Worm (Caenorhabditis elegans) whole organism, early embryonic: ENCODE data around the gene T06E4.7.

Experiments used
- F13C5.2 ChIP-seq: sonication (generic microtip); optimal IDR thresholded peaks from 2 replicates; lab custom pipeline; 2017; ENCODE audit warnings: mild to moderate bottlenecking, missing genetic modification characterization, inconsistent platforms, missing compliant biosample characterization
- ama-1 ChIP-seq: fragments of 150-350 bp; optimal IDR thresholded peaks from 2 replicates; lab custom pipeline; 2014
- ceh-36 ChIP-seq: sonication (generic microtip); optimal IDR thresholded peaks from 2 replicates; lab custom pipeline; 2016; ENCODE audit warnings: missing genetic modification characterization, inconsistent platforms, missing compliant biosample characterization
- ets-7 ChIP-seq: sonication (generic microtip); optimal IDR thresholded peaks from 2 replicates; lab custom pipeline; 2016; ENCODE audit warnings: missing genotype, missing genetic modification characterization, missing compliant biosample characterization
- flt-1 ChIP-seq: fragments of 200-800 bp; sonication (Bioruptor generic); IDR thresholded peaks from 2 replicates; pipeline ENCODE4 v1.3.6; 2022; ENCODE audit warnings: missing genetic modification characterization, missing compliant biosample characterization
- pes-1 ChIP-seq: fragments of 200-800 bp; sonication (Bioruptor generic); IDR thresholded peaks from 2 replicates; pipeline ENCODE4 v1.3.6; 2022; ENCODE audit warnings: missing genetic modification reagents, missing genetic modification characterization, missing compliant biosample characterization
- scrt-1 ChIP-seq: fragments of 200-800 bp; sonication (Bioruptor generic); IDR thresholded peaks from 2 replicates; pipeline ENCODE4 v1.3.6; 2022; ENCODE audit warnings: missing genetic modification characterization, missing compliant biosample characterization
- tbx-37 ChIP-seq: fragments of 200-800 bp; sonication (Bioruptor generic); conservative IDR thresholded peaks from 2 replicates; pipeline ENCODE4 v1.3.6; 2022; ENCODE audit warnings: missing genetic modification reagents, missing genetic modification characterization, missing compliant biosample characterization

DNA sequence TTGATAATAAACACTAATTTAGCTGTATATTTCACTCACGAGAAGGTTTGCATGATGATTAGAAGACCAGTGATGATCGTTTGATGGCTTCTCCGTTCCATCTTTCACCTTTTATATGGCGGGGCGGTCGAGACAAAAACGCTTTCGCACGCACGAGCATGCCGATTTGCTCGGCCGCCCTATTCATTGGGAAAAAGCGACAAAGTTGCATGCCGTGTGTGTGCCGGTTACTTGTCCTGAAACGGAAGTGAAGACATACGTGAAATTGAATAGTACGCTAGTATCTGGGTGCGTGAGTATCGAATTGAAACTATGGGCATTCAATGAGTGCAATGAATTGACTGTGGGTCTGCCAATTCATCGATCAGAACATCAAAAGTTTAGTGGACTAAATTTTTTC is 3.4 kb upstream of the T06E4.7 start, which contains the start of gene idpc-5:
- no peak for TF ChIP-seq scrt-1
- no peak for TF ChIP-seq F13C5.2 (tag; lab: Kevin White, UChicago)
- no peak for TF ChIP-seq ama-1 (lab: Kevin White, UChicago)
- TF ChIP-seq flt-1 (GFP tag; lab: Robert Waterston, UW) = no peak
- TF ChIP-seq ets-7 (tag; lab: Kevin White, UChicago) = no peak
- TF ChIP-seq ceh-36 (tag; lab: Kevin White, UChicago) = no peak
- TF ChIP-seq tbx-37 (GFP tag; lab: Robert Waterston, UW) = no peak
- TF ChIP-seq pes-1 (GFP tag; lab: Robert Waterston, UW) = no peak
